Fruit fly (Drosophila melanogaster) whole organism, embryonic: ENCODE data around the gene CG13653.

ENCODE experiments used
- Antp ChIP-seq: fragments of 200-800 bp; sonication (Bioruptor generic); optimal IDR thresholded peaks from 3 replicates; lab custom pipeline; 2016; ENCODE audit warnings: missing biosample characterization, missing genetic modification characterization
- Atf-2 ChIP-seq: fragments of 200-800 bp; sonication (Bioruptor generic); optimal IDR thresholded peaks from 2 replicates; lab custom pipeline; 2016; ENCODE audit warnings: missing biosample characterization, missing genetic modification characterization
- Atf6 ChIP-seq: fragments of 200-800 bp; sonication (Bioruptor generic); IDR thresholded peaks from 2 replicates; pipeline ENCODE4 v1.3.6; 2022; ENCODE audit warnings: missing biosample characterization, missing genetic modification characterization
- Bgb ChIP-seq: fragments of 200-800 bp; sonication (Bioruptor generic); IDR thresholded peaks from 2 replicates; pipeline ENCODE4 v1.3.6; 2022; ENCODE audit warnings: missing biosample characterization, missing genetic modification characterization; ENCODE audit not compliant: partially characterized antibody
- C15 ChIP-seq: fragments of 200-800 bp; sonication (Bioruptor generic); IDR thresholded peaks from 3 replicates; pipeline ENCODE4 v1.3.6; 2022; ENCODE audit warnings: missing biosample characterization, missing genetic modification characterization
- CG10543 ChIP-seq: fragments of 200-800 bp; sonication (Bioruptor generic); optimal IDR thresholded peaks from 3 replicates; lab custom pipeline; 2017; ENCODE audit warnings: missing biosample characterization, mild to moderate bottlenecking, missing genetic modification characterization, moderate library complexity
- CG11247 ChIP-seq: fragments of 200-800 bp; sonication (Bioruptor generic); IDR thresholded peaks from 2 replicates; pipeline ENCODE4 v1.3.6; 2022; ENCODE audit warnings: missing biosample characterization, missing genetic modification characterization
- CG12071 ChIP-seq: fragments of 200-800 bp; sonication (Bioruptor generic); optimal IDR thresholded peaks from 3 replicates; lab custom pipeline; 2018; ENCODE audit warnings: missing biosample characterization, mild to moderate bottlenecking, missing genetic modification characterization
- CG12219 ChIP-seq: fragments of 200-800 bp; sonication (Bioruptor generic); optimal IDR thresholded peaks from 3 replicates; lab custom pipeline; 2018; ENCODE audit warnings: missing biosample characterization, mild to moderate bottlenecking, missing genetic modification characterization
- CG12942 ChIP-seq: fragments of 200-800 bp; sonication (Bioruptor generic); optimal IDR thresholded peaks from 3 replicates; lab custom pipeline; 2016; ENCODE audit warnings: missing biosample characterization, missing genetic modification characterization
- CG15514 ChIP-seq: fragments of 200-800 bp; sonication (Bioruptor generic); optimal IDR thresholded peaks from 3 replicates; lab custom pipeline; 2017; ENCODE audit warnings: missing biosample characterization, missing genetic modification characterization, mild to moderate bottlenecking, moderate library complexity, missing genetic modification reagents
- CG17568 ChIP-seq: fragments of 200-800 bp; sonication (Bioruptor generic); optimal IDR thresholded peaks from 2 replicates; lab custom pipeline; 2018; ENCODE audit warnings: missing biosample characterization, mild to moderate bottlenecking, missing genetic modification characterization, moderate library complexity
- CG18599 ChIP-seq: fragments of 200-800 bp; sonication (Bioruptor generic); optimal IDR thresholded peaks from 3 replicates; lab custom pipeline; 2017; ENCODE audit warnings: missing biosample characterization, missing genetic modification characterization, mild to moderate bottlenecking, moderate library complexity, missing genetic modification reagents
- CG18619 ChIP-seq: fragments of 200-800 bp; sonication (Bioruptor generic); optimal IDR thresholded peaks from 3 replicates; lab custom pipeline; 2017; ENCODE audit warnings: missing biosample characterization, mild to moderate bottlenecking, missing genetic modification characterization
- CG2199 ChIP-seq: fragments of 200-800 bp; sonication (Bioruptor generic); IDR thresholded peaks from 3 replicates; pipeline ENCODE4 v1.3.6; 2022; ENCODE audit warnings: missing biosample characterization, missing genetic modification characterization
- CG30403 ChIP-seq: fragments of 200-800 bp; sonication (Bioruptor generic); optimal IDR thresholded peaks from 3 replicates; lab custom pipeline; 2016; ENCODE audit warnings: missing biosample characterization, missing genetic modification characterization
- CG30431 ChIP-seq: fragments of 200-800 bp; sonication (Bioruptor generic); optimal IDR thresholded peaks from 2 replicates; lab custom pipeline; 2017; ENCODE audit warnings: missing biosample characterization, missing genetic modification characterization
- CG31388 ChIP-seq: fragments of 200-800 bp; sonication (Bioruptor generic); optimal IDR thresholded peaks from 2 replicates; lab custom pipeline; 2016; ENCODE audit warnings: missing biosample characterization, missing genetic modification characterization
- CG32767 ChIP-seq: fragments of 200-800 bp; sonication (Bioruptor generic); IDR thresholded peaks from 2 replicates; pipeline ENCODE4 v1.3.6; 2022; ENCODE audit warnings: missing biosample characterization, missing genetic modification characterization
- CG3726 ChIP-seq: fragments of 200-800 bp; sonication (Bioruptor generic); IDR thresholded peaks from 3 replicates; pipeline ENCODE4, ENCODE4 v1.3.6; 2022; ENCODE audit warnings: missing biosample characterization, missing genetic modification characterization
- CG3838 ChIP-seq: fragments of 200-800 bp; sonication (Bioruptor generic); optimal IDR thresholded peaks from 3 replicates; lab custom pipeline; 2016; ENCODE audit warnings: missing biosample characterization, missing genetic modification characterization
- CG6175 ChIP-seq: fragments of 200-800 bp; sonication (Bioruptor generic); IDR thresholded peaks from 3 replicates; pipeline ENCODE4 v1.3.6; 2022; ENCODE audit warnings: missing biosample characterization, missing genetic modification characterization
- CG6791 ChIP-seq: fragments of 200-800 bp; sonication (Bioruptor generic); IDR thresholded peaks from 3 replicates; pipeline ENCODE4 v1.3.6; 2022; ENCODE audit warnings: missing biosample characterization, missing genetic modification characterization; ENCODE audit not compliant: partially characterized antibody
- CG7745 ChIP-seq: fragments of 200-800 bp; sonication (Bioruptor generic); optimal IDR thresholded peaks from 2 replicates; lab custom pipeline; 2018; ENCODE audit warnings: missing biosample characterization, mild to moderate bottlenecking, missing genetic modification characterization, moderate library complexity
- CG7963 ChIP-seq: fragments of 200-800 bp; sonication (Bioruptor generic); IDR thresholded peaks from 3 replicates; pipeline ENCODE4 v1.3.6; 2022; ENCODE audit warnings: missing biosample characterization, missing genetic modification characterization; ENCODE audit not compliant: partially characterized antibody
- Dfd ChIP-seq, 2 experiments: fragments of >200 bp; optimal IDR thresholded peaks; 2 replicates each; lab custom pipeline; 2017; ENCODE audit warnings: missing biosample characterization in 2 of 2, missing genetic modification characterization in 2 of 2
- Dll ChIP-seq: fragments of 200-800 bp; sonication (Bioruptor generic); IDR thresholded peaks from 4 replicates; pipeline ENCODE4 v1.3.6; 2022; ENCODE audit warnings: missing biosample characterization, missing genetic modification characterization; ENCODE audit not compliant: partially characterized antibody
- Fer3 ChIP-seq: fragments of 200-800 bp; sonication (Bioruptor generic); optimal IDR thresholded peaks from 2 replicates; lab custom pipeline; 2018; ENCODE audit warnings: missing biosample characterization, mild to moderate bottlenecking, missing genetic modification characterization, moderate library complexity
- H2.0 ChIP-seq: fragments of 200-800 bp; sonication (Bioruptor generic); IDR thresholded peaks from 2 replicates; pipeline ENCODE4 v1.3.6; 2022; ENCODE audit warnings: missing biosample characterization, missing genetic modification characterization
- HLH4C ChIP-seq: fragments of 200-800 bp; sonication (Bioruptor generic); IDR thresholded peaks from 3 replicates; pipeline ENCODE4 v1.3.6; 2022; ENCODE audit warnings: missing biosample characterization, missing genetic modification characterization; ENCODE audit not compliant: partially characterized antibody
- Hr3 ChIP-seq: fragments of 200-800 bp; sonication (Bioruptor generic); optimal IDR thresholded peaks from 3 replicates; lab custom pipeline; 2016; ENCODE audit warnings: missing biosample characterization, missing genetic modification characterization
- MTF-1 ChIP-seq: fragments of 200-800 bp; sonication (Bioruptor generic); optimal IDR thresholded peaks from 2 replicates; lab custom pipeline; 2018; ENCODE audit warnings: missing biosample characterization, mild to moderate bottlenecking, missing genetic modification characterization, borderline replicate concordance
- NK7.1 ChIP-seq: fragments of 200-800 bp; sonication (Bioruptor generic); optimal IDR thresholded peaks from 3 replicates; lab custom pipeline; 2016; ENCODE audit warnings: missing biosample characterization, missing genetic modification characterization
- Opbp ChIP-seq: fragments of 200-800 bp; sonication (Bioruptor generic); IDR thresholded peaks from 3 replicates; pipeline ENCODE4 v1.3.6; 2022; ENCODE audit warnings: missing biosample characterization, missing genetic modification characterization; ENCODE audit not compliant: partially characterized antibody
- Tbp ChIP-seq: fragments of >200 bp; optimal IDR thresholded peaks from 2 replicates; lab custom pipeline; 2018; ENCODE audit warnings: missing biosample characterization, missing genetic modification characterization
- al ChIP-seq: fragments of 200-800 bp; sonication (Bioruptor generic); IDR thresholded peaks from 2 replicates; pipeline ENCODE4 v1.3.6; 2022; ENCODE audit warnings: missing biosample characterization, missing genetic modification characterization
- ara ChIP-seq: fragments of 200-800 bp; sonication (Bioruptor generic); IDR thresholded peaks from 2 replicates; pipeline ENCODE4 v1.3.6; 2022; ENCODE audit warnings: missing biosample characterization, missing genetic modification characterization
- chn ChIP-seq: fragments of 200-800 bp; sonication (Bioruptor generic); optimal IDR thresholded peaks from 2 replicates; lab custom pipeline; 2016; ENCODE audit warnings: missing biosample characterization, missing genetic modification characterization
- her ChIP-seq: fragments of 200-800 bp; sonication (Bioruptor generic); optimal IDR thresholded peaks from 2 replicates; lab custom pipeline; 2016; ENCODE audit warnings: missing biosample characterization, missing genetic modification characterization
- jing ChIP-seq: fragments of 200-800 bp; sonication (Bioruptor generic); optimal IDR thresholded peaks from 2 replicates; lab custom pipeline; 2018; ENCODE audit warnings: missing biosample characterization, mild to moderate bottlenecking, missing genetic modification characterization
- kni ChIP-seq: fragments of 200-800 bp; sonication (Bioruptor generic); optimal IDR thresholded peaks from 3 replicates; lab custom pipeline; 2017; ENCODE audit warnings: mild to moderate bottlenecking, missing biosample characterization, missing genetic modification reagents, missing genetic modification characterization
- maf-S ChIP-seq: fragments of 200-800 bp; sonication (Bioruptor generic); optimal IDR thresholded peaks from 2 replicates; lab custom pipeline; 2016; ENCODE audit warnings: missing biosample characterization, missing genetic modification characterization
- oc ChIP-seq: fragments of 200-800 bp; sonication (Bioruptor generic); optimal IDR thresholded peaks from 2 replicates; lab custom pipeline; 2018; ENCODE audit warnings: missing biosample characterization, mild to moderate bottlenecking, missing genetic modification characterization, moderate library complexity
- odd ChIP-seq: fragments of 200-800 bp; sonication (Bioruptor generic); optimal IDR thresholded peaks from 2 replicates; lab custom pipeline; 2017; ENCODE audit warnings: missing biosample characterization, mild to moderate bottlenecking, missing genetic modification characterization
- sens-2 ChIP-seq: fragments of 200-800 bp; sonication (Bioruptor generic); IDR thresholded peaks from 2 replicates; pipeline ENCODE4 v1.3.6; 2022; ENCODE audit warnings: missing biosample characterization, missing genetic modification characterization
- shn ChIP-seq: fragments of 200-800 bp; sonication (Bioruptor generic); optimal IDR thresholded peaks from 3 replicates; lab custom pipeline; 2016; ENCODE audit warnings: missing biosample characterization, missing genetic modification characterization
- trh ChIP-seq: fragments of 200-800 bp; sonication (Bioruptor generic); optimal IDR thresholded peaks from 2 replicates; lab custom pipeline; 2016; ENCODE audit warnings: missing biosample characterization, missing genetic modification characterization
- tup ChIP-seq: fragments of 200-800 bp; sonication (Bioruptor generic); optimal IDR thresholded peaks from 2 replicates; lab custom pipeline; 2016; ENCODE audit warnings: missing biosample characterization, mild to moderate bottlenecking, missing genetic modification characterization, moderate library complexity
- zfh1 ChIP-seq: fragments of 200-800 bp; sonication (Bioruptor generic); IDR thresholded peaks from 3 replicates; pipeline ENCODE4 v1.3.6; 2022; ENCODE audit warnings: missing biosample characterization, missing genetic modification characterization

Gene CG13653

dm6 chr3R:25207405-25208003 lies 12.2 kb downstream of the CG13653 start (continued):
- TF ChIP-seq CG7963 (GFP tag; lab: Robert Waterston, UW) (no peak), Atf6 (GFP tag; lab: Robert Waterston, UW) (peak; percentile 73), Tbp (GFP tag; lab: Kevin White, UChicago) (no peak), NK7.1 (no peak), CG12219 (GFP tag; lab: Kevin White, UChicago) (peak; percentile 68), shn (GFP tag; lab: Kevin White, UChicago) (no peak), jing (peak; percentile 53), Opbp (GFP tag; lab: Robert Waterston, UW) (no peak), Bgb (GFP tag; lab: Robert Waterston, UW) (no peak), CG30403 (peak; percentile 78), CG15514 (GFP tag; lab: Kevin White, UChicago) (peak; percentile 42), trh (peak; percentile 10), al (GFP tag; lab: Robert Waterston, UW) (peak; percentile 33; the same call in 1 of the 2 replicates), her (GFP tag; lab: Kevin White, UChicago) (no peak), kni (GFP tag; lab: Kevin White, UChicago) (no peak), sens-2 (GFP tag; lab: Robert Waterston, UW) (peak; percentile 32; the same call in 1 of the 2 replicates), tup (GFP tag; lab: Kevin White, UChicago) (peak; percentile 0), CG12942 (GFP tag; lab: Kevin White, UChicago) (peak; percentile 53), CG12071 (peak; percentile 64), MTF-1 (GFP tag; lab: Kevin White, UChicago) (peak; percentile 50), CG10543 (peak; percentile 18), Fer3 (tag; lab: Kevin White, UChicago) (peak; percentile 72), oc (tag; lab: Kevin White, UChicago) (peak; percentile 75), CG18599 (GFP tag; lab: Kevin White, UChicago) (peak; percentile 74), CG30431 (GFP tag; lab: Kevin White, UChicago) (peak; percentile 29), CG3726 (GFP tag; lab: Robert Waterston, UW) (0 out of 3 replicates have a peak, but pooled peaks have one; percentile 61), maf-S (peak; percentile 25), HLH4C (GFP tag; lab: Robert Waterston, UW) (no peak), CG7745 (tag; lab: Kevin White, UChicago) (no peak), Atf-2 (no peak), CG18619 (GFP tag; lab: Kevin White, UChicago) (peak; percentile 75), CG6175 (GFP tag; lab: Robert Waterston, UW) (no peak), CG3838 (GFP tag; lab: Kevin White, UChicago) (no peak), chn (GFP tag; lab: Kevin White, UChicago) (peak; percentile 33), ara (GFP tag; lab: Robert Waterston, UW) (peak; percentile 48; the same call in 1 of the 2 replicates), Dll (GFP tag; lab: Robert Waterston, UW) (no peak), CG11247 (GFP tag; lab: Robert Waterston, UW) (no peak), Antp (peak; percentile 23), Hr3 (GFP tag; lab: Kevin White, UChicago) (peak; percentile 57), CG2199 (GFP tag; lab: Robert Waterston, UW) (peak; percentile 74; the same call in 1 of the 3 replicates), CG6791 (no peak), zfh1 (GFP tag; lab: Robert Waterston, UW) (peak; percentile 75), odd (peak; percentile 68), H2.0 (GFP tag; lab: Robert Waterston, UW) (no peak), CG17568 (GFP tag; lab: Kevin White, UChicago) (peak; percentile 50), Dfd (GFP tag; optimal IDR thresholded peaks at IDR 0.05; lab: Kevin White, UChicago) (no peak), C15 (GFP tag; lab: Robert Waterston, UW) (no peak), CG32767 (GFP tag; lab: Robert Waterston, UW) (peak; percentile 69), CG31388 (no peak)
